Fruit fly (Drosophila melanogaster) whole organism, pupa: Measurements from ENCODE around the gene CG42488.
A peak's percentile ranks its signal among the peaks of the same experiment; 100 is the strongest.

Experiments used
- CG13204 ChIP-seq: fragments of 200-800 bp; sonication (Bioruptor generic); optimal IDR thresholded peaks from 2 replicates; lab custom pipeline; 2018; ENCODE audit warnings: missing biosample characterization, mild to moderate bottlenecking, missing genetic modification characterization, moderate library complexity
- CG14655 ChIP-seq: fragments of 200-800 bp; sonication (Bioruptor generic); optimal IDR thresholded peaks from 3 replicates; lab custom pipeline; 2017; ENCODE audit warnings: mild to moderate bottlenecking, missing biosample characterization, missing genetic modification reagents, missing genetic modification characterization
- CG15710 ChIP-seq: fragments of 200-800 bp; sonication (Bioruptor generic); optimal IDR thresholded peaks from 2 replicates; lab custom pipeline; 2018; ENCODE audit warnings: missing biosample characterization, mild to moderate bottlenecking, missing genetic modification characterization, moderate library complexity
- CG8159 ChIP-seq: fragments of 200-800 bp; sonication (Bioruptor generic); optimal IDR thresholded peaks from 3 replicates; lab custom pipeline; 2018; ENCODE audit warnings: missing biosample characterization, mild to moderate bottlenecking, missing genetic modification characterization, moderate library complexity
- CG9948 ChIP-seq: fragments of 200-800 bp; sonication (Bioruptor generic); optimal IDR thresholded peaks from 2 replicates; lab custom pipeline; 2018; ENCODE audit warnings: missing biosample characterization, mild to moderate bottlenecking, missing genetic modification characterization, moderate library complexity
- EcR ChIP-seq: fragments of 200-800 bp; sonication (Bioruptor generic); optimal IDR thresholded peaks from 3 replicates; lab custom pipeline; 2019; ENCODE audit warnings: missing biosample characterization, missing genetic modification characterization, mild to moderate bottlenecking, moderate library complexity, missing genetic modification reagents
- Ets98B ChIP-seq: fragments of 200-800 bp; sonication (Bioruptor generic); IDR thresholded peaks from 2 replicates; pipeline ENCODE4 v1.3.6; 2022; ENCODE audit warnings: missing biosample characterization, missing genetic modification characterization
- Pif1A ChIP-seq: fragments of 200-800 bp; sonication (Bioruptor generic); optimal IDR thresholded peaks from 3 replicates; lab custom pipeline; 2016; ENCODE audit warnings: missing biosample characterization, missing genetic modification characterization
- fd96Ca ChIP-seq: fragments of 200-800 bp; sonication (Bioruptor generic); IDR thresholded peaks from 3 replicates; pipeline ENCODE4 v1.3.6; 2022; ENCODE audit warnings: missing biosample characterization, missing genetic modification characterization

Gene CG42488

DNA sequence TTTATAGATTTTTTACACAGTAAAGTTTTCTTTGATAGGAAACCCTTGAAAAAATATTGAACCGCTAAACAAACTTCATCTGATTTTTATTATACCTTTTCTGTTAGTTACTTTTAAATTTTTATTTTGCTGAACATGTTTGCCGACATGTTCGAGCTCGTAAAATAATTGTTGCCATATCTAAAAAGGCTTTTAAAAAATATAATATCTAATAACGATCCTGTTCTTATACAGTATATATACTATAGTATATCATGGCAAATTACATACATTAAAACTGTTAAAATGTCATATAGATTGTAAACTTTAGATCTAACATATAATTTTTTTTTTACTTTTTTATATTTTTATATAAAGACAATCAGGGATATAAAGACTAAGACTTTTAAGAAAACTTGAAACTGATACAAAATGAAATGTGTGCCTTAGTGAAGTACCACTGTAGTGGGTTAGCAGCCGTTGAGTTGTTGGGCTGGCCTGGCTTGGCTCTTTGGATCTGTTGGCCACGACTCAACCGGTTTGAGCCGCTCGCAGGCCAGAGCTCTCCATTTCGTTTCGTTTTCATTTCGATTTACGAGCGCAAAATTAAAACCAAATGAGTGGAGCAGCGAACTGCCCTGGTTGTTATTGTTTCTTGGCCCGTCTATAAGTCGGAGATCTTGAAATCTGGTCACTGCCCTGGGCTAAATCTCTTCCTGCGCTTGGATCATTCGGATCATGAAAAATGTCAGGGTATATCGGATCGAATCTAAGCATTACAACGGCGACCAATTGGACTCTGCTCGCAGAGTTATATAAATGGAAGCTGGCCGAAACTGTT, 49.7 kb downstream of the CG42488 start:
- TF ChIP-seq CG15710 (tag; lab: Kevin White, UChicago): peak; percentile 23
- TF ChIP-seq CG8159 (tag; lab: Kevin White, UChicago): peak; percentile 46
- peak; percentile 46 for TF ChIP-seq CG13204 (GFP tag; lab: Kevin White, UChicago)
- peak; percentile 28; the same call in 1 of the 2 replicates for TF ChIP-seq Ets98B (GFP tag; lab: Robert Waterston, UW)
- TF ChIP-seq EcR (GFP tag; lab: Kevin White, UChicago): peak; percentile 93
- peak; percentile 53 for TF ChIP-seq CG14655 (GFP tag; lab: Kevin White, UChicago)
- peak; percentile 37 for TF ChIP-seq CG9948 (tag; lab: Kevin White, UChicago)
- no peak for TF ChIP-seq fd96Ca
- no peak for TF ChIP-seq Pif1A
- TF ChIP-seq, all 21 proteins: peak for 7
